Worm (Caenorhabditis elegans): Measurements from ENCODE around the gene C26E1.2.

Gene C26E1.2

DNA sequence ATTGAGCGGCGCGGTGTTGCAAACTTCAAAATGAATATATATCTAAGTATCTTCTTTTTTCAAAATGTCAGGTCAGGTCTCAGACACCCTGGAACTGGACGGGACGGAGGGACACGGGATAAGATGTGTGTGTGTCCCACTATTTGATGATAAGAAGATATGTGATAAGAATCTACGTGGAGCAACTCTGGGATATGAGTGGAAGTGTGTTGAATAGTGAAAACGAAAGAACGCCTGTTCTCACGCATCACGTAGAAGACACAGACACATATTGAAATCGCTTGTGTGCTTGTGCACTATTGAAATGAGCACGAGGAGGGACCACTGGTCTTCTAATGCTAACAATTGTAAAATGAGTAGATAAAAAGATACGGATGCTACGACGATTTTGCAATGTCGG, 9.1 kb upstream of the C26E1.2 start, which contains the start of gene uig-1:
TSS of gene uig-1 (minus strand) at position 120 of the 400 bp plus-strand sequence.
- TF ChIP-seq elt-1 (tag; optimal IDR thresholded peaks at IDR 0.05), result no peak
- TF ChIP-seq nfya-1 (tag; optimal IDR thresholded peaks at IDR 0.05; ENCODE audit: insufficient read depth), result peak; percentile 30
- TF ChIP-seq nhr-43 (tag; optimal IDR thresholded peaks at IDR 0.05; ENCODE audit: poor library complexity, severe bottlenecking), result no peak
- no peak for TF ChIP-seq nhr-67 (tag; optimal IDR thresholded peaks at IDR 0.05)
- TF ChIP-seq ceh-9 (tag; optimal IDR thresholded peaks at IDR 0.05), result no peak
- no peak for TF ChIP-seq nhr-25 (tag; optimal IDR thresholded peaks at IDR 0.05)
- no peak for TF ChIP-seq nhr-12 (tag; optimal IDR thresholded peaks at IDR 0.05)
- TF ChIP-seq eor-1 (tag; optimal IDR thresholded peaks at IDR 0.05), result no peak
- TF ChIP-seq ceh-16 (tag; optimal IDR thresholded peaks at IDR 0.05), result no peak

- TF ChIP-seq aly-2 (tag; optimal IDR thresholded peaks at IDR 0.05), result no peak
- no peak for TF ChIP-seq ceh-82 (tag; optimal IDR thresholded peaks at IDR 0.05)
- TF ChIP-seq ceh-28 (tag; optimal IDR thresholded peaks at IDR 0.05), result no peak
- TF ChIP-seq fos-1 (tag; optimal IDR thresholded peaks at IDR 0.05), result no peak
- TF ChIP-seq lin-39 (tag; optimal IDR thresholded peaks at IDR 0.05), result no peak
- no peak for TF ChIP-seq daf-12 (tag; optimal IDR thresholded peaks at IDR 0.05)
- no peak for TF ChIP-seq ceh-16 (tag; optimal IDR thresholded peaks at IDR 0.05)
- TF ChIP-seq elt-2 (tag; optimal IDR thresholded peaks at IDR 0.05), result no peak
- TF ChIP-seq unc-62 (GFP tag; optimal IDR thresholded peaks at IDR 0.05), result no peak
- TF ChIP-seq lin-15B (tag; optimal IDR thresholded peaks at IDR 0.05), result no peak
- no peak for TF ChIP-seq nhr-77 (tag; optimal IDR thresholded peaks at IDR 0.05)
- no peak for TF ChIP-seq tbx-2 (tag; optimal IDR thresholded peaks at IDR 0.05)
- no peak for TF ChIP-seq nhr-23 (tag; optimal IDR thresholded peaks at IDR 0.05)
- TF ChIP-seq sea-2 (GFP tag; optimal IDR thresholded peaks at IDR 0.05), result no peak
- TF ChIP-seq ztf-11 (tag; optimal IDR thresholded peaks at IDR 0.05), result no peak
- TF ChIP-seq mdl-1 (tag; optimal IDR thresholded peaks at IDR 0.05), result no peak
- no peak for TF ChIP-seq lsy-12 (tag; optimal IDR thresholded peaks at IDR 0.05)
- TF ChIP-seq fkh-2 (tag; optimal IDR thresholded peaks at IDR 0.05), result no peak
Measured at ce11 chrV:13297220-13297619, 7.7 kb upstream of the C26E1.2 start, which contains the start of gene C26E1.1. Gene C26E1.1 (plus strand): TSS chrV:13297520.

ce11 chrV:13298706-13299105, 6.2 kb upstream of the C26E1.2 start:
- no peak for TF ChIP-seq nhr-23 (tag; optimal IDR thresholded peaks at IDR 0.05)
- no peak for TF ChIP-seq elt-2 (tag; optimal IDR thresholded peaks at IDR 0.05)
- no peak for TF ChIP-seq nhr-67 (tag; optimal IDR thresholded peaks at IDR 0.05)
- TF ChIP-seq ceh-9 (tag; optimal IDR thresholded peaks at IDR 0.05), result no peak
- TF ChIP-seq fos-1 (tag; optimal IDR thresholded peaks at IDR 0.05), result no peak
- no peak for TF ChIP-seq nhr-12 (tag; optimal IDR thresholded peaks at IDR 0.05)
- TF ChIP-seq ztf-4 (tag; optimal IDR thresholded peaks at IDR 0.05), result no peak
- no peak for TF ChIP-seq lin-39 (tag; optimal IDR thresholded peaks at IDR 0.05)
- TF ChIP-seq jun-1 (tag; optimal IDR thresholded peaks at IDR 0.05), result no peak
- TF ChIP-seq eor-1 (tag; optimal IDR thresholded peaks at IDR 0.05), result no peak
- no peak for TF ChIP-seq egl-5 (tag; optimal IDR thresholded peaks at IDR 0.05)
- no peak for TF ChIP-seq elt-1 (tag; optimal IDR thresholded peaks at IDR 0.05)
- TF ChIP-seq mml-1 (tag; optimal IDR thresholded peaks at IDR 0.05), result no peak
- TF ChIP-seq nhr-28 (tag; optimal IDR thresholded peaks at IDR 0.05), result no peak

DNA sequence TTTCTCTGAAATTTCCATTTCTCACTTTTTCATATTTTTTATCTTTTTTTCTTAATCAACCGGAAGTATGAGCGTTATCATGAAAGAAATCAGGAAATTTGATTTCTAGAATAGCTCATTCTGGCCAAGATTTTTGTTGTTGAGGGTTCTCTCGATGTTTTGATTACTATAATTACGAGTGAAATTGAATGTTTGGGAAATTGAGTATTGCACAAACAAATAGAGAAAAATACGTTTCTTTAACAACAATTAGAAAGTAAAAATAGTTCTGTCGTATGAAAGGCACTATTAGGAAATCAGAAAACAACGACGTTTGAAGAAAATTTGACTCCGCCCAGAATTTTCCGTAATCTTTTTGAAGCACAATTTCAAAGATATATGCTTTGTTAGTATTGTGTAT, 5.5 kb upstream of the C26E1.2 start:
- TF ChIP-seq ztf-11 (tag; optimal IDR thresholded peaks at IDR 0.05) (no peak), nhr-23 (tag; optimal IDR thresholded peaks at IDR 0.05) (no peak), pha-4 (tag; optimal IDR thresholded peaks at IDR 0.05) (no peak), nhr-43 (tag; optimal IDR thresholded peaks at IDR 0.05; ENCODE audit: poor library complexity, severe bottlenecking) (no peak), skn-1 (tag; optimal IDR thresholded peaks at IDR 0.05) (no peak)

- no peak for TF ChIP-seq daf-12 (tag; optimal IDR thresholded peaks at IDR 0.05)
- no peak for TF ChIP-seq nhr-237 (tag; optimal IDR thresholded peaks at IDR 0.05)
- no peak for TF ChIP-seq nhr-76 (tag; optimal IDR thresholded peaks at IDR 0.05)
- TF ChIP-seq R02D3.7 (tag; optimal IDR thresholded peaks at IDR 0.05), result no peak
- TF ChIP-seq ceh-9 (tag; optimal IDR thresholded peaks at IDR 0.05), result no peak
- TF ChIP-seq pqm-1 (tag; optimal IDR thresholded peaks at IDR 0.05), result no peak
- TF ChIP-seq lin-39 (tag; optimal IDR thresholded peaks at IDR 0.05), result no peak
- TF ChIP-seq mml-1 (tag; optimal IDR thresholded peaks at IDR 0.05), result no peak
- TF ChIP-seq ZK546.5 (tag; optimal IDR thresholded peaks at IDR 0.05), result no peak
Measured at ce11 chrV:13300492-13300891, 4.4 kb upstream of the C26E1.2 start.
